Fruit fly (Drosophila melanogaster) whole organism, wandering third instar larva: ENCODE data around the gene CG7611.

Experiments used
- Abd-B ChIP-seq: fragments of >200 bp; optimal IDR thresholded peaks from 2 replicates; lab custom pipeline; 2017; ENCODE audit warnings: missing biosample characterization, missing genetic modification characterization
- CG32264 ChIP-seq: fragments of 200-800 bp; sonication (Bioruptor generic); optimal IDR thresholded peaks from 2 replicates; lab custom pipeline; 2016; ENCODE audit warnings: missing biosample characterization, missing genetic modification characterization
- CrebA ChIP-seq: fragments of 200-800 bp; sonication (Bioruptor generic); optimal IDR thresholded peaks from 2 replicates; lab custom pipeline; 2016; ENCODE audit warnings: missing biosample characterization, mild to moderate bottlenecking, missing genetic modification characterization, borderline replicate concordance
- Dif ChIP-seq: fragments of 200-275, 200-300 bp; sonication (Bioruptor generic); optimal IDR thresholded peaks from 2 replicates; lab custom pipeline; 2018; ENCODE audit warnings: missing biosample characterization, missing genetic modification characterization; ENCODE audit not compliant: partially characterized antibody
- HLH106 ChIP-seq: fragments of 200-800 bp; optimal IDR thresholded peaks from 3 replicates; lab custom pipeline; 2019; ENCODE audit warnings: missing biosample characterization, mild to moderate bottlenecking, missing genetic modification characterization, moderate library complexity
- Hnf4 ChIP-seq: fragments of 200-800 bp; sonication (Bioruptor generic); optimal IDR thresholded peaks from 2 replicates; lab custom pipeline; 2016; ENCODE audit warnings: missing biosample characterization, mild to moderate bottlenecking, missing genetic modification characterization
- Hr78 ChIP-seq: fragments of >200 bp; optimal IDR thresholded peaks from 2 replicates; lab custom pipeline; 2017; ENCODE audit warnings: missing biosample characterization, missing genetic modification characterization
- Hr83 ChIP-seq: fragments of 200-300 bp; sonication (Bioruptor generic); optimal IDR thresholded peaks from 2 replicates; lab custom pipeline; 2016; ENCODE audit warnings: missing biosample characterization, mild to moderate bottlenecking, missing genetic modification characterization, moderate library complexity; ENCODE audit not compliant: poor library complexity, severe bottlenecking
- Jra ChIP-seq: sonication (Bioruptor generic); optimal IDR thresholded peaks from 2 replicates; lab custom pipeline; 2016; ENCODE audit warnings: missing biosample characterization, missing genetic modification characterization
- Mio ChIP-seq: sonication (Bioruptor generic); optimal IDR thresholded peaks from 2 replicates; lab custom pipeline; 2016; ENCODE audit warnings: missing biosample characterization, missing genetic modification characterization
- Myc ChIP-seq: fragments of >200 bp; optimal IDR thresholded peaks from 2 replicates; lab custom pipeline; 2017
- N ChIP-seq: fragments of >200 bp; optimal IDR thresholded peaks from 2 replicates; lab custom pipeline; 2018; ENCODE audit warnings: missing biosample characterization, missing external identifiers, missing genetic modification characterization
- OdsH ChIP-seq: fragments of 200-800 bp; sonication (Bioruptor generic); optimal IDR thresholded peaks from 2 replicates; lab custom pipeline; 2016; ENCODE audit warnings: missing biosample characterization, mild to moderate bottlenecking, missing genetic modification characterization
- Rel ChIP-seq, 2 experiments: fragments of 200-800 bp; sonication (Bioruptor generic) in 1 of 2; optimal IDR thresholded peaks; 2 replicates in 1 of 2; 3 replicates in 1 of 2; lab custom pipeline; 2016 to 2019; ENCODE audit warnings: mild to moderate bottlenecking in 2 of 2, missing biosample characterization in 2 of 2, missing genetic modification characterization in 2 of 2, moderate library complexity in 1 of 2
- Sp1 ChIP-seq: fragments of 200-800 bp; sonication (Bioruptor generic); optimal IDR thresholded peaks from 3 replicates; lab custom pipeline; 2019; ENCODE audit warnings: missing biosample characterization, mild to moderate bottlenecking, missing genetic modification characterization, moderate library complexity
- br ChIP-seq: fragments of 200-800 bp; sonication (Bioruptor generic); optimal IDR thresholded peaks from 2 replicates; lab custom pipeline; 2016; ENCODE audit warnings: missing biosample characterization, missing genetic modification characterization
- brk ChIP-seq: fragments of 200-800 bp; sonication (Bioruptor generic); optimal IDR thresholded peaks from 2 replicates; lab custom pipeline; 2016; ENCODE audit warnings: missing biosample characterization, mild to moderate bottlenecking, missing genetic modification characterization
- dmrt93B ChIP-seq: fragments of 200-800 bp; sonication (Bioruptor generic); optimal IDR thresholded peaks from 2 replicates; lab custom pipeline; 2018; ENCODE audit warnings: missing biosample characterization, mild to moderate bottlenecking, missing genetic modification characterization
- dsf ChIP-seq: sonication (Bioruptor generic); optimal IDR thresholded peaks from 2 replicates; lab custom pipeline; 2016; ENCODE audit warnings: missing biosample characterization, missing genetic modification characterization, borderline replicate concordance
- ey ChIP-seq: fragments of 200-800 bp; sonication (Bioruptor generic); optimal IDR thresholded peaks from 2 replicates; lab custom pipeline; 2016; ENCODE audit warnings: missing biosample characterization, missing genetic modification characterization
- foxo ChIP-seq, 2 experiments: fragments of 200-800 bp; sonication (Bioruptor generic); optimal IDR thresholded peaks; 2 replicates in 1 of 2; 3 replicates in 1 of 2; lab custom pipeline; 2016 to 2017; ENCODE audit warnings: missing biosample characterization in 2 of 2, missing genetic modification characterization in 2 of 2
- fru ChIP-seq: fragments of 200-800 bp; sonication (Bioruptor generic); optimal IDR thresholded peaks from 3 replicates; lab custom pipeline; 2016; ENCODE audit warnings: missing biosample characterization, mild to moderate bottlenecking, missing genetic modification characterization
- h ChIP-seq: fragments of 200-800 bp; sonication (Bioruptor generic); optimal IDR thresholded peaks from 3 replicates; lab custom pipeline; 2016; ENCODE audit warnings: missing biosample characterization, mild to moderate bottlenecking, missing genetic modification characterization
- jim ChIP-seq: fragments of 175-275, 200-325 bp; sonication (Bioruptor generic); optimal IDR thresholded peaks from 2 replicates; lab custom pipeline; 2016; ENCODE audit warnings: missing biosample characterization, mild to moderate bottlenecking, missing genetic modification characterization
- pan ChIP-seq: fragments of >200 bp; optimal IDR thresholded peaks from 2 replicates; lab custom pipeline; 2017
- psq ChIP-seq: fragments of 200-800 bp; sonication (Bioruptor generic); optimal IDR thresholded peaks from 3 replicates; lab custom pipeline; 2017; ENCODE audit warnings: missing biosample characterization, mild to moderate bottlenecking, missing genetic modification characterization, moderate library complexity
- rgr ChIP-seq: fragments of 200-800 bp; sonication (Bioruptor generic); optimal IDR thresholded peaks from 3 replicates; lab custom pipeline; 2016; ENCODE audit warnings: missing biosample characterization, mild to moderate bottlenecking, missing genetic modification characterization
- sage ChIP-seq: fragments of 200-800 bp; sonication (Bioruptor generic); optimal IDR thresholded peaks from 2 replicates; lab custom pipeline; 2016; ENCODE audit warnings: missing biosample characterization, mild to moderate bottlenecking, missing genetic modification characterization
- sv ChIP-seq: fragments of 200-800 bp; sonication (Bioruptor generic); optimal IDR thresholded peaks from 3 replicates; lab custom pipeline; 2016; ENCODE audit warnings: missing biosample characterization, missing genetic modification characterization
- usp ChIP-seq: fragments of >200 bp; optimal IDR thresholded peaks from 2 replicates; lab custom pipeline; 2017; ENCODE audit warnings: missing biosample characterization, missing genetic modification characterization
- woc ChIP-seq: sonication (Bioruptor generic); optimal IDR thresholded peaks from 2 replicates; lab custom pipeline; 2016; ENCODE audit warnings: missing biosample characterization, mild to moderate bottlenecking, missing genetic modification characterization

CG7611 gene

DNA sequence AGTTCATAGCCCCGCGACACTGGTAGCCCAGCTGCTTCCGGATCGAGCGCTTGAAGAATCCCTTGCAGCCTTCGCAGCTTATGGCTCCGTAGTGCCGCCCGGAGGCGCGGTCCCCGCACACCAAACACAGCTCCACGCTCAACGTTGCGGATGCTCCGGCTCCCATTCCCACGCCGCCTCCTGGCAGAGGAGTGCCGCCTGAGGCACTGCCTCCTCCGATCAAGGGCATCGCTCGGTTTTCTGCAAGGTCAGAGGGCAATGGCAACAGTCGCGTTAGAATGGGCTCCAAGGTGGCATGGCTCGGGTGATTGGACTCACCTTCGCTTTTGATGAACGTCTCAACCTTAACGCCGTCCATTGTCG is 26.5 kb upstream of the CG7611 start:
- TF ChIP-seq Hr83: no peak
- TF ChIP-seq Hr78: no peak
- TF ChIP-seq br (GFP tag; lab: Kevin White, UChicago): no peak
- TF ChIP-seq ey (GFP tag; lab: Kevin White, UChicago): no peak
- no peak for TF ChIP-seq jim (GFP tag; lab: Kevin White, UChicago)
- TF ChIP-seq Hnf4 (GFP tag; lab: Kevin White, UChicago): no peak
- TF ChIP-seq Myc (lab: Kevin White, UChicago): no peak
- TF ChIP-seq pan: no peak
- TF ChIP-seq, all 38 proteins: peak for 0

- TF ChIP-seq Hr83 (peak; percentile 84), brk (peak; percentile 46), dsf (GFP tag; lab: Kevin White, UChicago) (peak; percentile 6), h (GFP tag; lab: Kevin White, UChicago) (peak; percentile 40), OdsH (GFP tag; lab: Kevin White, UChicago) (peak; percentile 77), sv (GFP tag; lab: Kevin White, UChicago) (no peak), HLH106 (peak; percentile 78), Abd-B (no peak), ey (GFP tag; lab: Kevin White, UChicago) (peak; percentile 47), Mio (GFP tag; lab: Kevin White, UChicago) (no peak), woc (GFP tag; lab: Kevin White, UChicago) (peak; percentile 42), usp (no peak), br (GFP tag; lab: Kevin White, UChicago) (peak; percentile 34), CG32264 (GFP tag; lab: Kevin White, UChicago) (peak; percentile 15), Hnf4 (GFP tag; lab: Kevin White, UChicago) (peak; percentile 3), jim (GFP tag; lab: Kevin White, UChicago) (no peak), dmrt93B (GFP tag; lab: Kevin White, UChicago) (peak; percentile 63), Jra (GFP tag; lab: Kevin White, UChicago) (peak; percentile 19), psq (peak; percentile 77), sage (GFP tag; lab: Kevin White, UChicago) (peak; percentile 79), Sp1 (GFP tag; lab: Kevin White, UChicago) (peak; percentile 74), Rel (GFP tag; optimal IDR thresholded peaks at IDR 0.05; lab: Kevin White, UChicago) (peak; percentile 5), Rel (tag; optimal IDR thresholded peaks at IDR 0.05; lab: Kevin White, UChicago) (peak; percentile 14), Dif (GFP tag; lab: Kevin White, UChicago) (peak; percentile 4), Hr78 (no peak), rgr (GFP tag; lab: Kevin White, UChicago) (peak; percentile 74), foxo (GFP tag; optimal IDR thresholded peaks at IDR 0.05; lab: Kevin White, UChicago) (peak in 1 of 2 experiments; percentile 76), fru (peak; percentile 64)
These were observed 25.9 kb upstream of the CG7611 start, which contains the start of gene Hr78 for dm6 chr3L:21496865-21497634. Hr78 (minus strand) TSS chr3L:21497494.

- TF ChIP-seq N (GFP tag; lab: Kevin White, UChicago): peak; percentile 14
These were observed 24.4 kb upstream of the CG7611 start for dm6 chr3L:21498450-21499027.

- no peak for TF ChIP-seq CG32264 (GFP tag; lab: Kevin White, UChicago)
- no peak for TF ChIP-seq Hnf4 (GFP tag; lab: Kevin White, UChicago)
- TF ChIP-seq h (GFP tag; lab: Kevin White, UChicago): no peak
- no peak for TF ChIP-seq OdsH (GFP tag; lab: Kevin White, UChicago)
These were observed 21.8 kb upstream of the CG7611 start, which contains the start of gene Est-Q for dm6 chr3L:21501172-21501571. Est-Q (plus strand) TSS chr3L:21501421.

DNA sequence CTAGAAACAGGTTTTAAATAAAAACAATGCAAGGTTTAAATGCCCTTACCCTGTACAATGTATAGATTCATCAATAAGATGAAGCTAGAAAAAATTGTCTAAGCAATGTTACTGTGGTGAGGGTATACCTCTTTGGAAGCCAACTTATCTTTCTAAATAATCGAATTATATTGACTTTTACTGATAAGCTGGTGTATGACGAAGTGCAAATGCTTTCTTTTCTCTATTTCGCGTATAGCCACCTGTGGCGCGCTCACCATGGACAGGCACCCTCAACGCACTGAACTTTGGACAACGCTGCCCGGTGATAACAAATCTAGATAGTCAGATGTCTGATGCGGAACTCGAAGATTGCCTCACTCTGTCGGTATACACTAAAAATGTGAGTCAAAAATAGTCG is 21.1 kb upstream of the CG7611 start:
- TF ChIP-seq CrebA: no peak
- TF ChIP-seq OdsH (GFP tag; lab: Kevin White, UChicago): peak; percentile 8
- TF ChIP-seq foxo (GFP tag; optimal IDR thresholded peaks at IDR 0.05; lab: Kevin White, UChicago): peak in 1 of 2 experiments; percentile 34
- no peak for TF ChIP-seq Myc (lab: Kevin White, UChicago)
- TF ChIP-seq Hnf4 (GFP tag; lab: Kevin White, UChicago): peak; percentile 55
- no peak for TF ChIP-seq dsf (GFP tag; lab: Kevin White, UChicago)
- peak; percentile 30 for TF ChIP-seq rgr (GFP tag; lab: Kevin White, UChicago)
- TF ChIP-seq woc (GFP tag; lab: Kevin White, UChicago): peak; percentile 0
- peak; percentile 30 for TF ChIP-seq h (GFP tag; lab: Kevin White, UChicago)
- peak; percentile 54 for TF ChIP-seq fru
